Worm (Caenorhabditis elegans): Measurements from ENCODE around the gene clec-129.

ce11 chrII:3562419-3562818, 8.9 kb upstream of the clec-129 start, which contains the start of gene W10G11.3:
- TF ChIP-seq ama-1 (optimal IDR thresholded peaks at IDR 0.05): no peak
- TF ChIP-seq unc-62 (GFP tag; optimal IDR thresholded peaks at IDR 0.05): no peak
- TF ChIP-seq nhr-77 (tag; optimal IDR thresholded peaks at IDR 0.05): no peak
- TF ChIP-seq mdl-1 (tag; optimal IDR thresholded peaks at IDR 0.05): no peak
- TF ChIP-seq egl-5 (tag; optimal IDR thresholded peaks at IDR 0.05): no peak
- TF ChIP-seq ztf-11 (tag; optimal IDR thresholded peaks at IDR 0.05): no peak
- no peak for TF ChIP-seq nhr-28 (tag; optimal IDR thresholded peaks at IDR 0.05)
- no peak for TF ChIP-seq snpc-4 (tag; optimal IDR thresholded peaks at IDR 0.05)
- no peak for TF ChIP-seq pha-4 (tag; optimal IDR thresholded peaks at IDR 0.05)
- TF ChIP-seq aly-2 (tag; optimal IDR thresholded peaks at IDR 0.05): no peak
- TF ChIP-seq hmg-11 (tag; optimal IDR thresholded peaks at IDR 0.05): no peak
- TF ChIP-seq lin-39 (tag; optimal IDR thresholded peaks at IDR 0.05): no peak
